Worm (Caenorhabditis elegans): ENCODE data around the gene K01G5.8.

ce11 chrIII:10708484-10708883, 32.1 kb downstream of the K01G5.8 start:
- TF ChIP-seq mep-1 (tag; optimal IDR thresholded peaks at IDR 0.05): no peak
- TF ChIP-seq lin-13 (tag; optimal IDR thresholded peaks at IDR 0.05): no peak
- no peak for TF ChIP-seq nhr-237 (tag; optimal IDR thresholded peaks at IDR 0.05)
- no peak for TF ChIP-seq pha-4 (tag; optimal IDR thresholded peaks at IDR 0.05)
- no peak for TF ChIP-seq sem-2 (GFP tag; optimal IDR thresholded peaks at IDR 0.05)
- TF ChIP-seq unc-62 (GFP tag; optimal IDR thresholded peaks at IDR 0.05): no peak
- no peak for TF ChIP-seq ces-1 (GFP tag; optimal IDR thresholded peaks at IDR 0.05)

All from whole organism, mixed stage, embryonic.